Worm (Caenorhabditis elegans): ENCODE results near the gene snu-23.

The snu-23 gene

DNA sequence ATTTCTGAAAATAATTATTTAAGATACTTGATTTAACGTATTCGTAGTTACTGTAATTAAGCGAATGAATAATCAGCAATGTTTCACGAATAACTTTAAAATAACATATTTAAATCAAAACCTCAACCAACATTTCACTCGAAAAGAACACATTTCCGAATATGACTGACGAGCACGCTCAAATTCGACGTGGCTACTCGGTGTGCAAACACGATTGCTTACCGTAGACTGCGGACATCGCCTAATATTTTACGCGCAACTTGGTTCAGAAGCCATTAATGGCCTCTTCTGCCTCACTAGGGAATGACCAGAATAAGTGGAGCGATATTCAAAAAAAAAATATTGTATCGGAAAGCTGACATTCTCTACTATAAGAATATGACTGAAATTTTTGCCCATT is at the start of gene snu-23:
Gene snu-23, minus strand, starts transcription at position 156 of the 400 bp plus-strand sequence.
- no peak for TF ChIP-seq unc-62 (GFP tag; optimal IDR thresholded peaks at IDR 0.05)

DNA sequence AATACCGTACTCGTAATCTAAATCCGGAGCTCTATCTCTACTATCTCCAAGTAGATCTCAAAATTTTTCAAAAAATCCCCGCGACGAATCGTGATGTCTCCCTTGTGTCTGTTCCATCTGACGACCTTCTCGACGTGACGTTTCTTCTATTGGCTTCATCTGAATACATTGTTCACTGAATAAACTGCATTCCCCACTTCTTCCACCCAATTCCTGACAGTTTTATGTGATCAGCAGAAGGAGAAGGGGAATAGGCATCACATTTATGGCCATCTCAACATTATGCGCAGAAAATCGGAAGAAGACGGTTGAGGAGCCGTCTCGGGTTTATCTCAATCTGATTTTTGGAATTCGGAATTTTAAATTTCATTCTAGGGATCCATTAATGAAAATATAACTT is 49.0 kb upstream of the snu-23 start:
- TF ChIP-seq unc-62 (GFP tag; optimal IDR thresholded peaks at IDR 0.05): no peak

DNA sequence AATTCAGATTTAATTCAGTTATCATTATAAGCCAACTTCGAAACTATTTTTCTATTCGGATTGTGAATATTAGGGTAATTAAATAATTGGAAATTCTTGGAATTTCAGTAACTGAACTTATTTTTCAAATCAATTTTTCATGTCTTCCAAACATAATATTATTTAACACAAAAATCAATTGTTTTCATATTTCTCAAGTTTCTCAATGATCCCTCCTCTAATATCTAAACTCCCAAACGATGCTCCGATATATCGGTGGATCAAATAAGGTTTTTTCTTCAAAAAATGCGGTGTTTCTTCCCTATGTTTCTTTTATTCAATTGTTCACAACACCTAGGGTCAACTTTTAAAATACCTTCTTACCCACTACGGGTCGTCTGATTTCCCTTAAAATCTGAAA is 46.5 kb upstream of the snu-23 start:
- no peak for TF ChIP-seq unc-62 (GFP tag; optimal IDR thresholded peaks at IDR 0.05)

DNA sequence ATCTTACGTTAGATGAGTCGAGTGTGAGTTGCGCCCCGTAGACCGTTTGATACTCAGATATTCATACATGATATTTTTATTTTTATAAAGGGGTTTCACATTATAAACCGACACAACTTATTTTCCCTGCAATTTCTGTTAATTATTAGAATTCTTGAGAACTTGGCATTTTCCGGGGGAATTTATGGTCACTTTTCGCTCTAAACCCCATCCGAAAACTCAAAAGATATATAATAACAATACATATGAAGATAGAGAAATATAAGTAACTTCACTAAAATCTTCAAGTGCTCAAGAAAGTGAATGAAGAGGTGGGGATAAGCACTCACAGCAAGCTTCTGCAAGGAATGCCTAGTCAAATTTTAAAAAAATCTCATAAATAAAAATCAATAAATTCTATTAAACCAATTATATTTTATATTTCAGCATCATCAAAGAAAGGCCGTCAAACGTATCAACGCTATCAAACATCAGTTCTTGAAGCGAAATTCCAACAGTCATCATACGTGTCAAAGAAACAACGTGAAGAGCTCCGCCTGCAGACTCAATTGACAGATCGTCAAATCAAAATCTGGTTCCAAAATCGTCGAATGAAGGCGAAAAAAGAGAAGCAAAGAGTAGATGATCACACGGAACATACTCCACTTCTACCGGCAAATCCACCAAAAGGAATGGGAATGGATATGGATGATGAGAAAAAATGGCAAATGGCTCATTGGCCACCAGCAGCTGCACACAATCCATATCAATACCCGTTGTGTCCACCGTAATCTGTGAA is 45.8 kb upstream of the snu-23 start:
- no peak for TF ChIP-seq unc-62 (GFP tag; optimal IDR thresholded peaks at IDR 0.05)

DNA sequence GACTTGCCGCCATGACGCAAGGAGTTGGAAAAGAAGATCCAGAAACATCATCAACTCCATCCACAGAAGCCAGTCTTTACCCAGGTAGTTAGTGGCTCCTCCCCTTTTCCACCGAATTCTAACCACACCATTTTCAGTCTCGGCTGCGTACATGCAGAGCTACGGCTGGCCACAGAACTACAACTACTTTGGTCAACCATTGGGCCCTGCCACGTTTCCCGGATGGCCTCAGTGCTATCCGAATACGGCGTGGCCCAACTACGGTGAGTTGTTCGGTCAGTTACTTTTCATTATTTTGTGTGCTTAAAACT is 45.1 kb upstream of the snu-23 start:
- no peak for TF ChIP-seq unc-62 (GFP tag; optimal IDR thresholded peaks at IDR 0.05)

DNA sequence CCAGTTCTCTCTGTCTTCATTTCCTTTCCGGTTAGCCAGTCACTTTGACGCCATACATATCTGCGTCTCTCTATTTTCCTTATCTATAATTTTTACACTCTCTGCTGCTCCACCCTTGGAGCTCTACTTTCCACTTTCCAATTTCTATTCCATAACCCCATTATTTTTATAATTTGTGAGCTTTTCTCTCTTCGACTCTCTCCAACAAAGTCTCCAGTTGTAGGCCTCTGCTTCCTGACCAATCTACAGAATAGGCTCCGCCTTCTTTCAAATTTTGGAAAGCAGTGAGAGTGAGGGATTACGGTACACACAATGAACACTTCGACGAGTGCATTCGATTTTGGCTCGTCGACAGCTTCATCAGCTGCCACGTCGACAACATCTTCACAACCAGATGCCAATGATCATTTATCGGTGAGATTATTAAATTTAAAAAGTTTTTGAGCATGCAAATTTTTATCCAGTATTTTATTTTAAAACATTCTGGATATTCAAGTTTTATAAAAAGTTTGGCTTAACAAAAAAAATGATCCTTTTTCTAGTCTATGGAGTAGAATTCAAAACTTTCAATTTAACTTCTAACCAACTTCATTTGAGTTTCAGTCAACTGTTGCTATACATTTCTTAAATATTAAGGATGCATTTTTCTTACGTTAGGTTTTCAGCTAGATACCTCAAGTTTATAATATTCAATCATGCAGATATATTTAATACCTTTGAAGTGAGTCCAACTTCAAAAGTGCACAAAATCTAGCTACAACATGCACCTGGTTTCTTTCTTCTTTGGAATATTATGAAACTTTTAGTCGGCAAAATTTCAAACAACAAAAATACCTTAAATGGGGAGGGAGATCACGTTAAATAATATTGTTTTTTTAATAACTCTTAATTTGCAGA is 44.5 kb upstream of the snu-23 start, which contains the start of gene egl-5:
Gene egl-5, plus strand, starts transcription at position 216 of the 897 bp plus-strand sequence.
- no peak for TF ChIP-seq unc-62 (GFP tag; optimal IDR thresholded peaks at IDR 0.05)

DNA sequence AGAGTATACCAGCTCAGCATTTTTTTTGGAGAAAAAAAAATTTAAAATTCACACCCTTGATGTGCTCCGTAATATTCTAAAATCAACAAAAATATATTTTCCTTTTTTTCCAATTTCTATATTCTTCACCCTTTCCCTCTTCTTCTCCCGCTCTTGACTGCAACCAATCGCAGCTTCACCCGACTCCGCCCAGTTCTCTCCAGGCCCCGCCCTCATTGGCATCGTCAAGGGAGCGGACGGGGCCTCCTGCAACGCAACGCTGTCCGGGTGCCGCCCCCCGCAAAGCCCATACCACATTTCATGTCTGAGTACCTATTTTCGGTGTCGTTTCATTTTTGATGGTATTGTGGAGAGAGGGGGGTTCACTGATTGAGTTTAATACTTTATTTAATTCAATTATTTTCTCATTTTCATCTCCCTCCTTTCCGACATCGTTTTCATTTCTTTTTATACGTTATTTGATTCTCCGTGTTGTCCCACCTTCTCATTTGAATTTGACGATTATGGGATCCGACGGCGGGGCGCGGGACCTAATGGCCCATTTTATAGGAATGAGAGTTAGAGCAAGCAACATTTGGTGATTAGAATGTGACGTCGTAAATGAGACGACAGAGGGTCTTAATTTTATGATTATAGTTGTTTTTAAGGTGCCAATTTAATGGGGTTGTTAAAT is 42.4 kb upstream of the snu-23 start:
- TF ChIP-seq unc-62 (GFP tag; optimal IDR thresholded peaks at IDR 0.05): no peak

DNA sequence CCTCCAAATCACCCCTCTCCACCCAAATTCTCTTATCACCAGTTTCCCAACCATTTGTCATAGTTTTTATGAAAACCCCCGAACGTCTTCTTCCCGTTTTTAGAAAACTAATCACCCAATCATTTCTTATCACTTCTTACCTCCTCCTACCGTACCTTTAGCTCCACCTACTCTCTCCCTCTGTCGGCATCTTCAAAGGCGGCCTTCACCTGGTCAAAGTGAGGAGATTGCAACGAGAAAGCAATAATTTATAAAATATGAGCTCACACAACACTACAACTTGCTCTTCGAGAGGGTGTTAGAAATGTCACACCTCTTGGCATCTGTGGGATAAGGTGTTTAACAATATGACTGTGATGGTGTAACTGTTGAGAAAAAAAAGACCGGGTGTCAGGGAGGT is 39.1 kb upstream of the snu-23 start:
- no peak for TF ChIP-seq unc-62 (GFP tag; optimal IDR thresholded peaks at IDR 0.05)

DNA sequence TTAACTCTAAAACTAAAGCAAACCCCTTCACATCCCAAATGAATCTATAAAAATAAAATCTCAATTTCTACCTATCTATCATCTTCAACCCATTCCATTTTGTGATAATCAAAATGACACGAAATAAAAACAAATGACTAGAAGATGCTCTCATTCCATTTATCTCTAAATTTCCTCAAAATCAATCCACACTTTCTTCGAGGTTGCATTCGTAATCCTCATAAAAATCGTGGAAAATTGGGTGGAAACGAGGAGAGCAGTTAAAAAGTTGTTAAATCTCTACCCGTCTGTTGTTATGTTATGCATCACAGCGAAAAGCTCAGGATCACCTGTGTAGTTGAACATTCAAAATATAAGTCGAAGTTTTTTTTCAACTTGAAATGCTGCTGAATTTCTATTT is 37.0 kb upstream of the snu-23 start:
- TF ChIP-seq unc-62 (GFP tag; optimal IDR thresholded peaks at IDR 0.05): no peak

DNA sequence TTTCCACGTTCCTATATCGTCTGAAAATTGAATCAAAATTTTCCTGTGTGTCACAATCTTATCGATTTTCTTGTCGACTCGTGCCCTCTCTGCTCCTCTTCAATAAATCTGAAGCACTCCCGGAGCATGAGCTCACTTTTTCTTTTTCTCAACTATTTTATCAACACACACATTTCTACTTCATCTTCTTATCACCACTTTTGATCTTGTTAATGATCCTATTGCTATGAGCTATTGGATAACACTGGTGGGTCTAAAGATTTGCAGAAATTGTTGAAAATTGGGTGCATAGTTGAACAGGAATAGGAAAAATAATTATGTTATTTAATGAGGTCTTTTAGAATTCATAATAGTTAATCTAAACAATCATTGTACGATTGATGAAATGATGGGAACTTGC is 35.3 kb upstream of the snu-23 start:
- no peak for TF ChIP-seq unc-62 (GFP tag; optimal IDR thresholded peaks at IDR 0.05)

DNA sequence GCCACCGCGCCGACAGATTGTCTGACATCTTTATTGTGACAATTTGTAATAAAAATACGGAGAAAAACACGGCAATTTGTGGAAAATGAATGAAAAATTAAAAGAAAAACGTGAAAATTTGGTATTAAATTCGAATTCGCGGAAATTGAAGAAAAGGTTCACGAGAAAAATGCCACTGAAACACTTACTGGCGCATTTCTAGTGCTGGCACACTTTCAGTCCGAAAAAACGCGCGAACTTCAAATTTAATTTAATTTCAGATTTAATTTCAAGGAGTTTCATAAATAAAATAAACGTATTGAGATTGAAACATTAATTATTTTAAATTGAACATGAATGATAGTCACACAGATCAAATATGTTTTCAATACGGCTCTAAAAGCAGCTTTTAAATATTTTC is 25.4 kb upstream of the snu-23 start, which contains the start of gene cyk-7:
Gene cyk-7, minus strand, starts transcription at position 99 of the 400 bp plus-strand sequence.
- no peak for TF ChIP-seq unc-62 (GFP tag; optimal IDR thresholded peaks at IDR 0.05)

DNA sequence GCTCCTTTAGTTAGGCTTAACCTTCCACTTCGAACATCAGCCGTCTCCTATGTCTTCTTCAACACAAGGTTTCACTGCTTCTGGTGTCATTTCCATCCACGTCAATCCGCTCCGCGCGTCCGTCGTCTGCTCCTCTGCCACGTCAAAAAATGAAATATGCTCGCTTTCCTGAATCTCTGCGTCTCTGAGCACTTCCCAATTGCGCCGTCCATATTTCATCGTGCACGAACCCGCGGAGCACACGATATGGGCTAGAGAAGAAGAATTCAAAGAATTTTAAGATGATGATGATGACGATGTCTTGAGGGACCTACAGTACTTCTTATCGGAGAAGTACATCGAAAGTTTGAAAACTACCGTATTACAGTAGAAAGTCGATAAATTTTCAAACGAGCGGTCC is 23.1 kb upstream of the snu-23 start:
- TF ChIP-seq unc-62 (GFP tag; optimal IDR thresholded peaks at IDR 0.05): no peak

DNA sequence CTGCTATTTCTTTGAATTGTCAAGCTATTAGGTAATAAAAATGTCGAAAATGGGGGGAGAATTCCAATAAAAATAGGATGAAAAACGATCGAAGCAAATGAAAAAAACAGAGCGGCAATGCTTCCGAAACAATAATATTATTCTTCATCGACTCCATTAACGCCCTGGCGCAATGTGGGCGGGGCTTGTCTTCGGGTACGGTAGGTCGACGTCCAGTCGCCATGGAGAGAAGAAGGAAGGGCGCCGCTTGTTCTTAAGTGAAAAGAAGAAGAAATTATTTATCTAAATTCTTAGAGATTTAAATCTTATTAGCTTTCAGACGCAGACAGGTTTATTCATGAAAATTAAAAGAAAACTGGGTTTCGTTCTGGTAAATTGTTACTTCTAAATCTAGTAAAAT is 22.3 kb upstream of the snu-23 start:
- no peak for TF ChIP-seq unc-62 (GFP tag; optimal IDR thresholded peaks at IDR 0.05)

DNA sequence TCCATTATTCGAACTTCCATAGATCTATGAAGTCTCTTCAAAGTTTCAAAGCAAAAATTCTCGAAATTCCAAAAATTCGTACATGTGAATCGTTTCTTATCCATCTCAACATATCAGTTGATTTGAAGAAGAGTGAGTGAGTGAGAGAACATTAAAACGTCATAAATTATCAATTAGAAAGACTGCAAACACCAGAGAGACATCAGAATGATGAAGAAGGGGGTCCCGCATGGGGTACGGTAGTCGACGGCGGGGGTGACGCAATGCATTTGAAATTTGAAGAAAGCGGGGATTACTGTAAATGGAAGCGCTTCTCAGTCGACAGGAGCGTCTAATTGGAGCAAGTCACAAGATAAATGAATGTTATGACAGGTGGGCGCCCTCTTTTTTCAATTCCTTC is 20.6 kb upstream of the snu-23 start:
- no peak for TF ChIP-seq unc-62 (GFP tag; optimal IDR thresholded peaks at IDR 0.05)

DNA sequence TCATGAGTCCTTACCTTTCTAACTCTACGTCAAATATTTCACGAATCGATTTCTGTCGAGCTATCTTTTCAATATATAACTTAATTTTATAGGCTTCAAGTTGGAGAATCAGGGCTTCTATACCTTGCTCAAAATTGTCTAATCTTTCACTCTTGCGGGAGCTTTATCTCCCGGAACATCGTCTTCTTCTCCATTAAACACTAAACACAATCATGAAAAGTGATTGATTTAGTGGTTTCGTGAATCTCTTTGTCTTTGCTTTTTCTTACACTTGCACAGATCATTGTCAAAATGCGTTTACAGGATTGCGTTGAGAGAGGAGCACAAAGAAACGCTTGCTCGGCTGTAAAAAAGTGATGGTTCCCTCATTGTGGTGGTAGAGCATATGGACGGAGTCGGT is 18.5 kb upstream of the snu-23 start:
- TF ChIP-seq unc-62 (GFP tag; optimal IDR thresholded peaks at IDR 0.05): no peak

DNA sequence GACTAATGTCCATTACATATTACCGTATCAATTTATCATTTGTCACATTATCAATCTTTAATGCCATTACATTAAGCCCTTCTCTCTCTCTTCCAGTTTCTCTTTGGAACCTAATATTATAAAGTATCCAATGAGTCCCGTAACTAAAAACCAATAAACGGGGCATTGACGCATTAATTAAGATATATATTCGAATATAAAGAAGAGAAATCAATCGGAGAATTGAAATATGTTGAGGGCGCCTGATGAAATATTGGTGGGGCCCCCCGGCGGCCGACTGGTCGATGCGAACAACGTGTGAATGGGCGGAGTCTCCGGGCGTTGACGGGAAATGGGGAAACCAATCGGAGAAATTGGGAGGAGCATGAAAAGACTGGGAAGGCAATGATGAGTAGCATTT is 14.3 kb upstream of the snu-23 start:
- no peak for TF ChIP-seq unc-62 (GFP tag; optimal IDR thresholded peaks at IDR 0.05)

All from whole organism, dauer.